Worm (Caenorhabditis elegans) whole organism, early embryonic: ENCODE results near the gene C03A3.2.

Experiments
- B0310.2 ChIP-seq: sonication (generic microtip); optimal IDR thresholded peaks from 2 replicates; lab custom pipeline; 2016; ENCODE audit warnings: mild to moderate bottlenecking, missing genetic modification characterization, missing compliant biosample characterization
- F13C5.2 ChIP-seq: sonication (generic microtip); optimal IDR thresholded peaks from 2 replicates; lab custom pipeline; 2017; ENCODE audit warnings: mild to moderate bottlenecking, missing genetic modification characterization, inconsistent platforms, missing compliant biosample characterization
- aly-1 ChIP-seq: sonication (generic microtip); optimal IDR thresholded peaks from 2 replicates; lab custom pipeline; 2016; ENCODE audit warnings: missing genetic modification characterization, missing compliant biosample characterization
- ama-1 ChIP-seq: fragments of 150-350 bp; optimal IDR thresholded peaks from 2 replicates; lab custom pipeline; 2014
- ceh-13 ChIP-seq: fragments of 200-800 bp; sonication (Bioruptor generic); optimal IDR thresholded peaks from 2 replicates; lab custom pipeline; 2018; ENCODE audit warnings: mild to moderate bottlenecking, missing genetic modification characterization, missing compliant biosample characterization
- ceh-36 ChIP-seq: sonication (generic microtip); optimal IDR thresholded peaks from 2 replicates; lab custom pipeline; 2016; ENCODE audit warnings: missing genetic modification characterization, inconsistent platforms, missing compliant biosample characterization
- ets-7 ChIP-seq: sonication (generic microtip); optimal IDR thresholded peaks from 2 replicates; lab custom pipeline; 2016; ENCODE audit warnings: missing genotype, missing genetic modification characterization, missing compliant biosample characterization
- flt-1 ChIP-seq: fragments of 200-800 bp; sonication (Bioruptor generic); IDR thresholded peaks from 2 replicates; pipeline ENCODE4 v1.3.6; 2022; ENCODE audit warnings: missing genetic modification characterization, missing compliant biosample characterization
- hmbx-1 ChIP-seq: sonication (generic microtip); optimal IDR thresholded peaks from 2 replicates; lab custom pipeline; 2016; ENCODE audit warnings: mild to moderate bottlenecking, missing genetic modification characterization, missing compliant biosample characterization
- hmg-4 ChIP-seq: fragments of 200-800 bp; sonication (Bioruptor generic); optimal IDR thresholded peaks from 2 replicates; lab custom pipeline; 2018; ENCODE audit warnings: mild to moderate bottlenecking, missing genetic modification characterization, missing compliant biosample characterization
- hnd-1 ChIP-seq: sonication (generic microtip); optimal IDR thresholded peaks from 2 replicates; lab custom pipeline; 2016; ENCODE audit warnings: missing genetic modification characterization, missing compliant biosample characterization
- pes-1 ChIP-seq: fragments of 200-800 bp; sonication (Bioruptor generic); IDR thresholded peaks from 2 replicates; pipeline ENCODE4 v1.3.6; 2022; ENCODE audit warnings: missing genetic modification reagents, missing genetic modification characterization, missing compliant biosample characterization
- scrt-1 ChIP-seq: fragments of 200-800 bp; sonication (Bioruptor generic); IDR thresholded peaks from 2 replicates; pipeline ENCODE4 v1.3.6; 2022; ENCODE audit warnings: missing genetic modification characterization, missing compliant biosample characterization
- sea-1 ChIP-seq: fragments of 200-800 bp; sonication (Bioruptor generic); conservative IDR thresholded peaks from 2 replicates; pipeline ENCODE4 v1.3.6; 2022; ENCODE audit warnings: missing genetic modification characterization, missing compliant biosample characterization
- tbx-11 ChIP-seq: fragments of 200-800 bp; sonication (Bioruptor generic); IDR thresholded peaks from 2 replicates; pipeline ENCODE4 v1.3.6; 2022; ENCODE audit warnings: missing genetic modification characterization, missing compliant biosample characterization
- tbx-37 ChIP-seq: fragments of 200-800 bp; sonication (Bioruptor generic); conservative IDR thresholded peaks from 2 replicates; pipeline ENCODE4 v1.3.6; 2022; ENCODE audit warnings: missing genetic modification reagents, missing genetic modification characterization, missing compliant biosample characterization
- tra-4 ChIP-seq: sonication (generic microtip); optimal IDR thresholded peaks from 2 replicates; lab custom pipeline; 2017; ENCODE audit warnings: missing genetic modification characterization, missing compliant biosample characterization

C03A3.2 gene

DNA sequence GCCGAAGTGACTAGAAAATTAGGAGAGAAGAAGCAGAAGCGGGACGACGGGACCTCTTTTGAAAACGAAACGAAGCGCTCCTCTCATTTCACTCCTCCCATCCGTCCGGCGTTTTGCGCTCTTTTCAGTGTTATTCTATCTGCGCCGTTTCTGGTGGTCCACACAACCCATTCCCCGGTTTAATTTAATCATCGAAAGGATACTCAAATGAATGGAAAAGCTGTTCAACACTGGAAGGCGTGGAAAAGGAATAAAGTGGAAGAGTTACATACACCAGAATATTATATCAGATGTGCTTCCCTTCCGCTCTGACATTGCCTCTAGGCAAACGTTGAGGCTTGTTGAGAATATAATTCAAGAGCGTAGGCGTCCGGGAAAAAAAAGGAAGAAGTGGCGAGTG is 17.6 kb upstream of the C03A3.2 start:
- TF ChIP-seq ceh-36 (tag; lab: Kevin White, UChicago) (no peak), ama-1 (lab: Kevin White, UChicago) (no peak), scrt-1 (GFP tag; lab: Robert Waterston, UW) (no peak), tbx-37 (no peak), ets-7 (no peak), sea-1 (GFP tag; lab: Robert Waterston, UW) (no peak), pes-1 (no peak), hmbx-1 (tag; lab: Kevin White, UChicago) (no peak), tbx-11 (GFP tag; lab: Robert Waterston, UW) (no peak), F13C5.2 (tag; lab: Kevin White, UChicago) (no peak)

DNA sequence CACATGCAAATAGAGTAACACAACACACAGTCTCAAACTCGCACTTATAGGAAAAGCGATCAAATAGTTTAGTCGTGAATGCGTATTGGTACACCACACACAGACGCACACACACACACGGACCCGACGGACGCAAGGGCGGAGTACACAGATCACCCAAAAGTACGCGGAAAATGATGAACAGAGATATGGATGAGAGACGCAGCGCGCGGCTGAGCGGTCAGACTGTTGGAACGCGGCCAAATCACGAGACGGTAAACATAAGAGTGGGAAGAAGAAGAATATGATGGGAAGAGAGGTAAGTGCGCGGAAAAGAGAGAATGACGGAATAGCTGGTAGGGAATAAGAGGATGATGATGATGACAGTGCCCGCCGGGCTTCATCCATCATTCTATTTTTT is 14.6 kb upstream of the C03A3.2 start:
- TF ChIP-seq hmg-4 (GFP tag; lab: Kevin White, UChicago) (peak; percentile 46), pes-1 (no peak)

DNA sequence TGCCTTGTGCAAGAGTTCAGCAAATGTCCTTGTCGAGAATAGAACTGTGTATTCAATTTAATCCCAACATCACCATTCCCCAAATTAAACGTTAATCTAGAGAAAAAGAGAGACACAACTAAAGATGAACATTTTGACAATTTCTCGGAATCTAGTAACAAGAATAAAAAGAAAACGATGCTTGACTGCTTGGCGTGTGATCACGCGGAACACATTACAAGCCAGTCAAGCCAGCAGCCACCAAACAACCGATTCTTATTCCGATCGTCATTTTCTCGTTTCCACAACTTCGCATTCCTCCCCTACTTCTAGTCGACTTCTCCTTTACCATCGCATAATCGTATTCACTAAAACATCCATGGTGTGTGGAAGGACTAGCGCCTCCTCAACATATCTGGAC is 13.3 kb upstream of the C03A3.2 start:
- TF ChIP-seq ceh-36 (tag; lab: Kevin White, UChicago): no peak

ce11 chrX:11250983-11251382 is 11.7 kb upstream of the C03A3.2 start:
- TF ChIP-seq hnd-1 (tag; lab: Kevin White, UChicago): no peak
- no peak for TF ChIP-seq ceh-36 (tag; lab: Kevin White, UChicago)
- TF ChIP-seq tbx-37: no peak
- TF ChIP-seq tbx-11 (GFP tag; lab: Robert Waterston, UW): no peak
- no peak for TF ChIP-seq sea-1 (GFP tag; lab: Robert Waterston, UW)
- no peak for TF ChIP-seq scrt-1 (GFP tag; lab: Robert Waterston, UW)

ce11 chrX:11251928-11252327 is 10.7 kb upstream of the C03A3.2 start:
- TF ChIP-seq sea-1 (GFP tag; lab: Robert Waterston, UW) (no peak), hmg-4 (GFP tag; lab: Kevin White, UChicago) (no peak), ama-1 (lab: Kevin White, UChicago) (no peak), tbx-37 (no peak), hnd-1 (tag; lab: Kevin White, UChicago) (no peak), pes-1 (no peak)

DNA sequence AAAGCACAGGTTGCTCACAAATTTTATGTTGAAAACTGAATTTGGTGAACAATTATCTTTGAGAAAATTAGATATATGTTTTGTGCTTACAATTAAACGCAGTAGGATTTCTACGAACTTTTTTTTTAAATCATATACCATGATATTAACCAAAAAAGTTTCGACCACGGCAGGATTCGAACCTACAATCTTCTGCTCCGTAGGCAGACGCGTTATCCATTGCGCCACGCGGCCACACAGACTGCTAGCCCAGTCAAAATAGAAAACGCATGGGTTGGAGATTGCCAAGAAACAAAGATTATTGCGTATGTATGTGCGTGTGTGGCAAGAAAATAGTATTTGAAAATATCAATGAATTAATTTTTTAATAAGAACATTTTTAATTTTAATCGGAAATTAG is 10.2 kb upstream of the C03A3.2 start:
- TF ChIP-seq B0310.2 (tag; lab: Kevin White, UChicago): no peak
- peak; percentile 35 for TF ChIP-seq hmbx-1 (tag; lab: Kevin White, UChicago)
- TF ChIP-seq ama-1 (lab: Kevin White, UChicago): no peak
- peak; percentile 78 for TF ChIP-seq flt-1 (GFP tag; lab: Robert Waterston, UW)
- TF ChIP-seq F13C5.2 (tag; lab: Kevin White, UChicago): peak; percentile 73
- peak; percentile 88 for TF ChIP-seq hmg-4 (GFP tag; lab: Kevin White, UChicago)
- TF ChIP-seq tbx-11 (GFP tag; lab: Robert Waterston, UW): peak; percentile 86
- peak; percentile 68; the same call in 1 of the 2 replicates for TF ChIP-seq sea-1 (GFP tag; lab: Robert Waterston, UW)
- TF ChIP-seq tbx-37: peak; percentile 68; the same call in 1 of the 2 replicates
- TF ChIP-seq ceh-13 (GFP tag; lab: Kevin White, UChicago): peak; percentile 66
- TF ChIP-seq ceh-36 (tag; lab: Kevin White, UChicago): peak; percentile 78
- TF ChIP-seq pes-1: peak; percentile 85; the same call in 1 of the 2 replicates
- TF ChIP-seq hnd-1 (tag; lab: Kevin White, UChicago): peak; percentile 63
- peak; percentile 81 for TF ChIP-seq scrt-1 (GFP tag; lab: Robert Waterston, UW)
- peak; percentile 38 for TF ChIP-seq tra-4 (tag; lab: Kevin White, UChicago)
- TF ChIP-seq ets-7: peak; percentile 36
- no peak for TF ChIP-seq aly-1

- TF ChIP-seq ceh-13 (GFP tag; lab: Kevin White, UChicago) (no peak), hmg-4 (GFP tag; lab: Kevin White, UChicago) (peak; percentile 62), F13C5.2 (tag; lab: Kevin White, UChicago) (peak; percentile 51), tra-4 (tag; lab: Kevin White, UChicago) (no peak), hnd-1 (tag; lab: Kevin White, UChicago) (no peak), ceh-36 (tag; lab: Kevin White, UChicago) (peak; percentile 41), scrt-1 (GFP tag; lab: Robert Waterston, UW) (peak; percentile 43; the same call in 1 of the 2 replicates)
Measured at ce11 chrX:11257071-11257470, 5.6 kb upstream of the C03A3.2 start, which contains the start of gene C03A3.1. Gene C03A3.1 (plus strand): TSS chrX:11257361.

DNA sequence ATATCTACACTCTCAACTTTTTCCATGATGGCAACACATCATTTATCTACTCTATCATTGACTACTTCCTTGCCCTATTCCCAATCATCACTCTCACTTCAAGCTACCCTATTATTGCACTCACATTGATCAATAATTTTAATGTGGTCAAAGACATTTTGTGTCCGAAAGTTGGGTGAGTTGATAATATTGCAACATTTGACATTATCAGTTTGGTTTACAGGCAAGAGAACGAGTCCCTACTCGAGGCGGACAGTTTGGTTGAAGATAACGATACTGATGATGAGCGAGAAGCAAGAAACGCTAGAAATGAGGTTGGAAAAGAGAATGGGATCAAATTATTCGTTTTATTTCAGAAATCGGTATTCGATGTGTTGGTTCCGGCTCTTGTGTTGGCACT is 2.1 kb downstream of the C03A3.2 start:
- no peak for TF ChIP-seq ama-1 (lab: Kevin White, UChicago)
- TF ChIP-seq aly-1: no peak
- no peak for TF ChIP-seq pes-1
- no peak for TF ChIP-seq ceh-13 (GFP tag; lab: Kevin White, UChicago)
- no peak for TF ChIP-seq tbx-37
- TF ChIP-seq hmg-4 (GFP tag; lab: Kevin White, UChicago): no peak
- TF ChIP-seq sea-1 (GFP tag; lab: Robert Waterston, UW): no peak
- TF ChIP-seq F13C5.2 (tag; lab: Kevin White, UChicago): no peak
- no peak for TF ChIP-seq flt-1 (GFP tag; lab: Robert Waterston, UW)

ce11 chrX:11266711-11267110 is 4.1 kb downstream of the C03A3.2 start, which contains the start of gene C03A3.9:
Gene C03A3.9 (plus strand): TSS chrX:11267011.
- no peak for TF ChIP-seq ceh-36 (tag; lab: Kevin White, UChicago)
- no peak for TF ChIP-seq ets-7
- no peak for TF ChIP-seq hmbx-1 (tag; lab: Kevin White, UChicago)
- no peak for TF ChIP-seq tbx-37
